Worm (Caenorhabditis elegans) whole organism, L2 larva: ENCODE measurements around the gene clec-264.

Source experiments
- nhr-23 ChIP-seq: fragments of 150-350 bp; optimal IDR thresholded peaks from 2 replicates; lab custom pipeline; 2014; ENCODE audit warnings: missing biosample characterization, missing genetic modification reagents, missing genetic modification characterization
- unc-39 ChIP-seq: fragments of 150-350 bp; optimal IDR thresholded peaks from 2 replicates; lab custom pipeline; 2014; ENCODE audit warnings: missing biosample characterization, missing genetic modification characterization

DNA sequence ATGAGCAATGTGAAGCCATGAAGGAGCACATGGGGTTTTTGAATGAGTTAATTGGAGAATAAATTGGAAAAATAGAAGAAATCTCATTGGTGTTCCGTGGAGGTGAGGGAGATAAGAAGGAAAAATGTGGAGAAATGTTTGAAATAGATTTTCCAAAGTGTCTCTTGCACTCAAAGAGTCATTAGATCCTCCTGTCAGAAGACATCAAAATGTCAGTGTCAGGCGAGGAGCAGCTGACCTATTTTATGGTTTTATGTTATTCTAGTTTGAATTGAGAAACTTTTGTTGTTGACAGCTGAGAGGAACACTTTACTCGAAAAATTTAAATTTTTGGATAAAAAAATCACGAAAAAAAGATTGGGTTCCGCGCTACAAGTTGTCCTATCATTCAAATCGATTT is at the start of gene clec-264:
- no peak for TF ChIP-seq unc-39 (tag; lab: Kevin White, UChicago)
- TF ChIP-seq nhr-23: no peak
